Worm (Caenorhabditis elegans) whole organism, L2 larva: ENCODE measurements around the gene mltn-3.

Source experiments
- C34F6.9 ChIP-seq: fragments of 150-350 bp; optimal IDR thresholded peaks from 2 replicates; lab custom pipeline; 2014; ENCODE audit warnings: missing biosample characterization, missing genetic modification characterization
- F13H6.1 ChIP-seq: sonication (generic microtip); optimal IDR thresholded peaks from 2 replicates; lab custom pipeline; 2016; ENCODE audit warnings: missing genetic modification characterization, missing compliant biosample characterization
- R02D3.7 ChIP-seq: fragments of 150-350 bp; optimal IDR thresholded peaks from 2 replicates; lab custom pipeline; 2014; ENCODE audit warnings: missing biosample characterization, missing genetic modification characterization
- Y55F3AM.14 ChIP-seq: fragments of 200-800 bp; sonication (Bioruptor generic); optimal IDR thresholded peaks from 2 replicates; lab custom pipeline; 2018; ENCODE audit warnings: mild to moderate bottlenecking, missing genetic modification characterization, missing compliant biosample characterization
- ZK546.5 ChIP-seq: sonication (generic microtip); optimal IDR thresholded peaks from 2 replicates; lab custom pipeline; 2017; ENCODE audit warnings: missing biosample characterization, missing genetic modification characterization
- alr-1 ChIP-seq: fragments of 150-350 bp; optimal IDR thresholded peaks from 2 replicates; lab custom pipeline; 2014; ENCODE audit warnings: missing biosample characterization, missing genetic modification characterization
- aly-2 ChIP-seq: fragments of 150-350 bp; optimal IDR thresholded peaks from 2 replicates; lab custom pipeline; 2014; ENCODE audit warnings: missing biosample characterization, missing genetic modification characterization
- ama-1 ChIP-seq: fragments of 150-350 bp; optimal IDR thresholded peaks from 2 replicates; lab custom pipeline; 2018; ENCODE audit warnings: inconsistent platforms
- blmp-1 ChIP-seq: sonication (generic microtip); optimal IDR thresholded peaks from 2 replicates; lab custom pipeline; 2017; ENCODE audit warnings: missing genetic modification characterization, mild to moderate bottlenecking, missing compliant biosample characterization, antibody characterized with exemption, moderate library complexity; ENCODE audit not compliant: insufficient read depth
- ceh-16 ChIP-seq: fragments of 150-350 bp; optimal IDR thresholded peaks from 2 replicates; lab custom pipeline; 2014; ENCODE audit warnings: missing biosample characterization, missing genetic modification characterization
- ceh-82 ChIP-seq: fragments of 150-350 bp; optimal IDR thresholded peaks from 2 replicates; lab custom pipeline; 2014; ENCODE audit warnings: missing biosample characterization, missing genetic modification characterization
- crh-2 ChIP-seq: sonication (generic microtip); optimal IDR thresholded peaks from 2 replicates; lab custom pipeline; 2017; ENCODE audit warnings: missing biosample characterization, missing genetic modification characterization
- dmd-4 ChIP-seq: sonication (generic microtip); optimal IDR thresholded peaks from 2 replicates; lab custom pipeline; 2017; ENCODE audit warnings: missing biosample characterization, missing genetic modification characterization
- egl-27 ChIP-seq: sonication (generic microtip); optimal IDR thresholded peaks from 3 replicates; lab custom pipeline; 2017; ENCODE audit warnings: missing biosample characterization, missing genetic modification reagents, missing genetic modification characterization
- elt-1 ChIP-seq: fragments of 150-350 bp; optimal IDR thresholded peaks from 2 replicates; lab custom pipeline; 2014; ENCODE audit warnings: missing biosample characterization, missing genetic modification characterization
- elt-3 ChIP-seq: sonication (generic microtip); optimal IDR thresholded peaks from 2 replicates; lab custom pipeline; 2017; ENCODE audit warnings: missing biosample characterization, missing genetic modification characterization
- fos-1 ChIP-seq: fragments of 150-350 bp; optimal IDR thresholded peaks from 2 replicates; lab custom pipeline; 2014; ENCODE audit warnings: missing biosample characterization, missing genetic modification characterization
- gmeb-1 ChIP-seq: fragments of 150-350 bp; optimal IDR thresholded peaks from 2 replicates; lab custom pipeline; 2014; ENCODE audit warnings: missing biosample characterization, missing genetic modification characterization
- lin-11 ChIP-seq: fragments of 150-350 bp; sonication (generic microtip); optimal IDR thresholded peaks from 2 replicates; lab custom pipeline; 2014; ENCODE audit warnings: missing biosample characterization, missing genetic modification characterization, inconsistent platforms, mixed read lengths
- lin-13 ChIP-seq: fragments of 150-350 bp; optimal IDR thresholded peaks from 2 replicates; lab custom pipeline; 2014; ENCODE audit warnings: missing biosample characterization, missing genetic modification reagents, missing genetic modification characterization
- lin-39 ChIP-seq: fragments of 150-350 bp; optimal IDR thresholded peaks from 2 replicates; lab custom pipeline; 2014; ENCODE audit warnings: missing biosample characterization, missing genetic modification reagents, missing genetic modification characterization
- lsy-2 ChIP-seq, 2 experiments: fragments of 150-350 bp in 1 of 2; sonication (generic microtip) in 1 of 2; optimal IDR thresholded peaks; 2 replicates each; lab custom pipeline; 2014 to 2017; ENCODE audit warnings: missing biosample characterization in 2 of 2, missing genetic modification characterization in 2 of 2
- mab-5 ChIP-seq: fragments of 150-350 bp; optimal IDR thresholded peaks from 2 replicates; lab custom pipeline; 2014; ENCODE audit warnings: missing biosample characterization, missing genetic modification characterization
- mbf-1 ChIP-seq: sonication (generic microtip); optimal IDR thresholded peaks from 2 replicates; lab custom pipeline; 2017; ENCODE audit warnings: missing biosample characterization, missing genetic modification characterization
- mdl-1 ChIP-seq, 2 experiments: fragments of 150-350 bp in 1 of 2; sonication (generic microtip) in 1 of 2; optimal IDR thresholded peaks; 2 replicates each; lab custom pipeline; 2017; ENCODE audit warnings: missing biosample characterization in 2 of 2, missing genetic modification characterization in 2 of 2
- nhr-10 ChIP-seq: sonication (generic microtip); optimal IDR thresholded peaks from 2 replicates; lab custom pipeline; 2017; ENCODE audit warnings: missing biosample characterization, missing genetic modification characterization
- nhr-11 ChIP-seq: fragments of 150-350 bp; optimal IDR thresholded peaks from 2 replicates; lab custom pipeline; 2014; ENCODE audit warnings: missing biosample characterization, missing genetic modification characterization
- nhr-12 ChIP-seq: fragments of 150-350 bp; optimal IDR thresholded peaks from 2 replicates; lab custom pipeline; 2014; ENCODE audit warnings: missing biosample characterization, missing genetic modification characterization
- nhr-129 ChIP-seq: fragments of 150-350 bp; optimal IDR thresholded peaks from 2 replicates; lab custom pipeline; 2014; ENCODE audit warnings: missing biosample characterization, missing genetic modification characterization
- nhr-21 ChIP-seq: fragments of 150-350 bp; optimal IDR thresholded peaks from 2 replicates; lab custom pipeline; 2014; ENCODE audit warnings: missing biosample characterization, missing genetic modification characterization
- nhr-23 ChIP-seq: fragments of 150-350 bp; optimal IDR thresholded peaks from 2 replicates; lab custom pipeline; 2014; ENCODE audit warnings: missing biosample characterization, missing genetic modification reagents, missing genetic modification characterization
- nhr-237 ChIP-seq: fragments of 150-350 bp; optimal IDR thresholded peaks from 2 replicates; lab custom pipeline; 2014; ENCODE audit warnings: missing biosample characterization, missing genetic modification characterization
- nhr-25 ChIP-seq: fragments of 150-350 bp; sonication (generic microtip); optimal IDR thresholded peaks from 3 replicates; lab custom pipeline; 2014; ENCODE audit warnings: missing biosample characterization, missing genetic modification characterization
- nhr-6 ChIP-seq: fragments of 150-350 bp; optimal IDR thresholded peaks from 2 replicates; lab custom pipeline; 2014; ENCODE audit warnings: missing biosample characterization, missing genetic modification characterization
- nhr-77 ChIP-seq: fragments of 150-350 bp; optimal IDR thresholded peaks from 2 replicates; lab custom pipeline; 2014; ENCODE audit warnings: missing biosample characterization, missing genetic modification characterization
- peb-1 ChIP-seq: fragments of 150-350 bp; optimal IDR thresholded peaks from 2 replicates; lab custom pipeline; 2014; ENCODE audit warnings: missing biosample characterization, missing genetic modification characterization
- sem-4 ChIP-seq: fragments of 150-350 bp; optimal IDR thresholded peaks from 2 replicates; lab custom pipeline; 2014; ENCODE audit warnings: missing biosample characterization, missing genetic modification reagents, missing genetic modification characterization
- skn-1 ChIP-seq: sonication (generic microtip); optimal IDR thresholded peaks from 2 replicates; lab custom pipeline; 2017; ENCODE audit warnings: missing biosample characterization, missing genetic modification characterization
- sma-3 ChIP-seq: sonication (generic microtip); optimal IDR thresholded peaks from 2 replicates; lab custom pipeline; 2016; ENCODE audit warnings: missing genetic modification reagents, missing genetic modification characterization, missing compliant biosample characterization
- sma-9 ChIP-seq, 2 experiments: fragments of 150-350 bp in 1 of 2; sonication (generic microtip) in 1 of 2; optimal IDR thresholded peaks; 2 replicates each; lab custom pipeline; 2014 to 2016; ENCODE audit warnings: missing genetic modification characterization in 2 of 2, mild to moderate bottlenecking in 1 of 2, missing biosample characterization in 1 of 2, missing compliant biosample characterization in 1 of 2, missing genetic modification reagents in 1 of 2, moderate library complexity in 1 of 2
- snpc-4 ChIP-seq: fragments of 150-350 bp; optimal IDR thresholded peaks from 2 replicates; lab custom pipeline; 2014; ENCODE audit warnings: missing biosample characterization, missing genetic modification characterization
- unc-39 ChIP-seq: fragments of 150-350 bp; optimal IDR thresholded peaks from 2 replicates; lab custom pipeline; 2014; ENCODE audit warnings: missing biosample characterization, missing genetic modification characterization
- unc-55 ChIP-seq: fragments of 150-350 bp; sonication (generic microtip); optimal IDR thresholded peaks from 3 replicates; lab custom pipeline; 2014; ENCODE audit warnings: missing biosample characterization, missing genetic modification reagents, missing genetic modification characterization
- unc-62 ChIP-seq: fragments of 150-350 bp; optimal IDR thresholded peaks from 2 replicates; lab custom pipeline; 2014; ENCODE audit warnings: missing biosample characterization, missing genetic modification reagents, missing genetic modification characterization
- zag-1 ChIP-seq: fragments of 150-350 bp; optimal IDR thresholded peaks from 2 replicates; lab custom pipeline; 2014; ENCODE audit warnings: missing biosample characterization, missing genetic modification characterization
- ztf-1 ChIP-seq: fragments of 200-800 bp; sonication (Bioruptor generic); conservative IDR thresholded peaks from 2 replicates; pipeline ENCODE4 v1.3.6; 2022; ENCODE audit warnings: missing genetic modification characterization, missing compliant biosample characterization
- ztf-11 ChIP-seq: sonication (generic microtip); optimal IDR thresholded peaks from 2 replicates; lab custom pipeline; 2017; ENCODE audit warnings: missing biosample characterization, missing genetic modification characterization
- ztf-4 ChIP-seq: fragments of 150-350 bp; optimal IDR thresholded peaks from 2 replicates; lab custom pipeline; 2014; ENCODE audit warnings: missing biosample characterization, missing genetic modification characterization

The mltn-3 gene

ce11 chrII:13916040-13916439 is at the start of gene mltn-3:
mltn-3 (plus strand) TSS chrII:13916340.
- TF ChIP-seq nhr-77 (tag; lab: Kevin White, UChicago) (no peak), lin-39 (tag; lab: Kevin White, UChicago) (no peak), nhr-11 (no peak), elt-1 (tag; lab: Kevin White, UChicago) (no peak), fos-1 (tag; lab: Kevin White, UChicago) (no peak), lin-11 (tag; lab: Kevin White, UChicago) (no peak), nhr-6 (no peak), nhr-21 (tag; lab: Kevin White, UChicago) (no peak), peb-1 (tag; lab: Kevin White, UChicago) (no peak), dmd-4 (no peak), ama-1 (lab: Kevin White, UChicago) (no peak), ztf-11 (tag; lab: Kevin White, UChicago) (no peak), nhr-23 (tag; lab: Kevin White, UChicago) (no peak), ztf-4 (no peak), skn-1 (no peak), aly-2 (tag; lab: Kevin White, UChicago) (no peak), nhr-129 (tag; lab: Kevin White, UChicago) (no peak), ztf-1 (no peak)

DNA sequence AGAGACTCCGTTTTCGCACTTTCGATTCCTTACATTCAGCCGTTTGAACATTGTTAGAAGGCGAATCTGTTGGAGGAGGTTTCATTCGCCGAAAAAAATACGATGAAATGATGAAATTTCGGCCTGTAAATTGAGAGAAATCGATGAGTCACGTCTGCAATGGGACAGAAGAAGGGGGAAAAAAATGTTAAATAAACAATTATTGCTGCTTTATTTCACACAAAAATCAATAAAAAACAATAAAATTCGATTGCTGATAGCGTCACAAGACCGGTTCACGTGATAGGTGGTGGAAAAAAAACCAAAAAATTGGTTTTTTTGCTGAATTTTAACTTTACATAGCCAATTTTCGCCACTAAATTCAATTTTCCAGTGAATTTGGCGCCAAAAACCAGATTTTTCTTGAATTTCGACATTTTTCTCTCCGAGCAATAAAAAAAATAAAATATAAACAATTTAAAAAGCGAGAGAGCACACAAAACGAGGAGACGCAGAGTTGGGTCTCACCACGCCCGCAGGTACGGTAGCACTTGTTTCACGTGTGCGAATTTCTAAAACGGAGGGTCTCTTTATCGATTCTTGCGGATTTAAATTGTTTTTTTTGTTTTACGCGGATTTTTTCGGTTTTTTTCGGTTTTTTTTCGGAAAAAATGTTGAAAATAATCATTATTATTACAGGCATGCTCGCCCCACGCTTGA is 43.8 kb upstream of the mltn-3 start, which contains the start of the genes cup-14 and ndub-8:
TSS of gene cup-14 (minus strand) at position 51 of the 699 bp plus-strand sequence.
TSS of gene ndub-8 (plus strand) at position 679 of the 699 bp plus-strand sequence.
- no peak for TF ChIP-seq mbf-1
- no peak for TF ChIP-seq nhr-10
- TF ChIP-seq nhr-11, result no peak
- TF ChIP-seq nhr-23 (tag; lab: Kevin White, UChicago), result no peak
- TF ChIP-seq elt-1 (tag; lab: Kevin White, UChicago), result no peak
- no peak for TF ChIP-seq elt-3 (tag; lab: Kevin White, UChicago)
- TF ChIP-seq unc-55 (GFP tag; lab: Kevin White, UChicago), result peak; percentile 98
- TF ChIP-seq sma-9 (GFP tag; optimal IDR thresholded peaks at IDR 0.05; lab: Kevin White, UChicago), result no peak
- no peak for TF ChIP-seq sma-9 (tag; optimal IDR thresholded peaks at IDR 0.05; lab: Kevin White, UChicago)
- peak; percentile 68 for TF ChIP-seq nhr-77 (tag; lab: Kevin White, UChicago)
- peak; percentile 78 for TF ChIP-seq ztf-4
- TF ChIP-seq egl-27 (tag; lab: Kevin White, UChicago), result peak; percentile 36
- peak; percentile 58 for TF ChIP-seq nhr-6
- peak; percentile 88 for TF ChIP-seq nhr-25
- TF ChIP-seq nhr-237 (tag; lab: Kevin White, UChicago), result peak; percentile 12
- TF ChIP-seq lin-11 (tag; lab: Kevin White, UChicago), result peak; percentile 91
- TF ChIP-seq R02D3.7, result peak; percentile 43
- TF ChIP-seq nhr-129 (tag; lab: Kevin White, UChicago), result peak; percentile 61
- TF ChIP-seq Y55F3AM.14 (GFP tag; lab: Kevin White, UChicago), result peak; percentile 41
- TF ChIP-seq ZK546.5 (tag; lab: Kevin White, UChicago), result peak; percentile 59
- TF ChIP-seq nhr-21 (tag; lab: Kevin White, UChicago), result peak; percentile 79
- TF ChIP-seq lsy-2 (tag; optimal IDR thresholded peaks at IDR 0.05; lab: Kevin White, UChicago), result peak; percentile 99 to 100
- TF ChIP-seq aly-2 (tag; lab: Kevin White, UChicago), result no peak
- TF ChIP-seq lin-13 (GFP tag; lab: Kevin White, UChicago), result peak; percentile 89
- TF ChIP-seq F13H6.1 (tag; lab: Kevin White, UChicago), result peak; percentile 81
- TF ChIP-seq sma-3 (GFP tag; lab: Kevin White, UChicago), result peak; percentile 92
- TF ChIP-seq unc-62, result peak; percentile 37
- no peak for TF ChIP-seq ztf-11 (tag; lab: Kevin White, UChicago)
- no peak for TF ChIP-seq ztf-1
- TF ChIP-seq C34F6.9 (tag; lab: Kevin White, UChicago), result peak; percentile 88
- no peak for TF ChIP-seq peb-1 (tag; lab: Kevin White, UChicago)
- no peak for TF ChIP-seq skn-1
- TF ChIP-seq nhr-12 (tag; lab: Kevin White, UChicago), result no peak
- TF ChIP-seq ceh-16 (tag; lab: Kevin White, UChicago), result peak; percentile 35
- peak; percentile 12 to 77 for TF ChIP-seq mdl-1 (tag; optimal IDR thresholded peaks at IDR 0.05; lab: Kevin White, UChicago)
- TF ChIP-seq alr-1, result no peak
- peak; percentile 28 for TF ChIP-seq ama-1 (lab: Kevin White, UChicago)
- peak; percentile 91 for TF ChIP-seq sem-4 (tag; lab: Kevin White, UChicago)
- TF ChIP-seq gmeb-1 (tag; lab: Kevin White, UChicago), result peak; percentile 90
- peak; percentile 43 for TF ChIP-seq fos-1 (tag; lab: Kevin White, UChicago)
- TF ChIP-seq blmp-1 (tag; lab: Kevin White, UChicago), result peak; percentile 49
- TF ChIP-seq unc-39 (tag; lab: Kevin White, UChicago), result no peak
- no peak for TF ChIP-seq lin-39 (tag; lab: Kevin White, UChicago)
- no peak for TF ChIP-seq dmd-4
- TF ChIP-seq ceh-82 (tag; lab: Kevin White, UChicago), result peak; percentile 47
- peak; percentile 31 for TF ChIP-seq zag-1 (tag; lab: Kevin White, UChicago)
- TF ChIP-seq snpc-4 (tag; lab: Kevin White, UChicago), result peak; percentile 89
- TF ChIP-seq mab-5 (tag; lab: Kevin White, UChicago), result peak; percentile 93
- TF ChIP-seq crh-2 (tag; lab: Kevin White, UChicago), result peak; percentile 86
